Worm (Caenorhabditis elegans): ENCODE measurements around the gene C17C3.24.

DNA sequence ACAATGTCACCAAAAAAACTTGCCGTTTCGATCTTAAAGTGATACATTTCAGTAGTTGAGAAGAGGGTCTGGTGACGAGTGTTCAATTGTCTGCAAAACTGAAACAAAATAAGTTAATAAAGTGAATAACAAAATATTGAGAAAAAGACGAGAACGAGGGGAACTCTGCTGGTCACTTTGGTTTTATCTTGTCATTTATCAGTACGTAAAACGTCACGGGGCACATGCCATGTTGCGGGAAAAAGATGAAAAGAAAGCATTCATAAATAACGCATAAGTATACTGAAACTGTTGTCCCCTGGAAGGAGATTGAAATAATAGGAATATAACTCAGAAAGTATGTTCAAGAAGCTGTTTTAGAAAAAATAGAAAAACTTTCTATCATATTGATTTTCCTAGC, 26.7 kb downstream of the C17C3.24 start, which contains the start of gene sahd-1:
- TF ChIP-seq nhr-237 (tag; optimal IDR thresholded peaks at IDR 0.05) (no peak), gmeb-1 (tag; optimal IDR thresholded peaks at IDR 0.05) (no peak)

Measured in whole organism, L2 larva.